Worm (Caenorhabditis elegans) whole organism, young adult: ENCODE results near the gene lin-18.

Experiments used
- B0336.3 ChIP-seq: fragments of 200-800 bp; sonication (Bioruptor generic); IDR thresholded peaks from 2 replicates; pipeline ENCODE4 v1.3.6; 2022; ENCODE audit warnings: missing genetic modification characterization, missing compliant biosample characterization
- C06A6.2 ChIP-seq: fragments of 200-800 bp; sonication (Bioruptor generic); conservative IDR thresholded peaks from 2 replicates; pipeline ENCODE4 v1.3.6; 2022; ENCODE audit warnings: missing genetic modification characterization, missing compliant biosample characterization
- F22D6.2 ChIP-seq: sonication (generic microtip); optimal IDR thresholded peaks from 2 replicates; lab custom pipeline; 2016; ENCODE audit warnings: mild to moderate bottlenecking, missing genetic modification characterization, missing compliant biosample characterization
- F37B4.10 ChIP-seq: fragments of 200-800 bp; sonication (Bioruptor generic); IDR thresholded peaks from 2 replicates; pipeline ENCODE4 v1.3.6; 2022; ENCODE audit warnings: missing genetic modification characterization, missing compliant biosample characterization
- F39B2.1 ChIP-seq: fragments of 200-800 bp; sonication (Bioruptor generic); IDR thresholded peaks from 2 replicates; pipeline ENCODE4 v1.3.6; 2022; ENCODE audit warnings: missing genetic modification reagents, missing genetic modification characterization, missing compliant biosample characterization
- F57A8.1 ChIP-seq: fragments of 200-800 bp; sonication (Bioruptor generic); optimal IDR thresholded peaks from 2 replicates; lab custom pipeline; 2018; ENCODE audit warnings: mild to moderate bottlenecking, missing genetic modification characterization, moderate library complexity, missing compliant biosample characterization
- K12H6.12 ChIP-seq: fragments of 200-800 bp; sonication (Bioruptor generic); optimal IDR thresholded peaks from 2 replicates; lab custom pipeline; 2018; ENCODE audit warnings: mild to moderate bottlenecking, missing genetic modification characterization, missing compliant biosample characterization
- T07F8.4 ChIP-seq: sonication (generic microtip); optimal IDR thresholded peaks from 2 replicates; lab custom pipeline; 2016; ENCODE audit warnings: mild to moderate bottlenecking, missing genetic modification characterization, moderate library complexity, missing compliant biosample characterization
- Y79H2A.3 ChIP-seq: fragments of 200-800 bp; sonication (Bioruptor generic); conservative IDR thresholded peaks from 2 replicates; pipeline ENCODE4 v1.3.6; 2022; ENCODE audit warnings: missing genetic modification reagents, missing genetic modification characterization, missing compliant biosample characterization
- aptf-2 ChIP-seq: fragments of 200-800 bp; sonication (Bioruptor generic); conservative IDR thresholded peaks from 2 replicates; pipeline ENCODE4 v1.3.6; 2022; ENCODE audit warnings: missing genetic modification reagents, missing genetic modification characterization, missing compliant biosample characterization
- attf-3 ChIP-seq: fragments of 200-800 bp; sonication (Bioruptor generic); conservative IDR thresholded peaks from 2 replicates; pipeline ENCODE4 v1.3.6; 2022; ENCODE audit warnings: missing genetic modification reagents, missing genetic modification characterization, missing compliant biosample characterization
- attf-5 ChIP-seq: fragments of 200-800 bp; sonication (Bioruptor generic); optimal IDR thresholded peaks from 2 replicates; lab custom pipeline; 2018; ENCODE audit warnings: mild to moderate bottlenecking, missing genetic modification characterization, missing compliant biosample characterization
- ccch-3 ChIP-seq: fragments of 200-800 bp; sonication (Bioruptor generic); optimal IDR thresholded peaks from 2 replicates; lab custom pipeline; 2018; ENCODE audit warnings: mild to moderate bottlenecking, missing genetic modification characterization, missing compliant biosample characterization
- cebp-2 ChIP-seq: fragments of 200-800 bp; sonication (Bioruptor generic); IDR thresholded peaks from 2 replicates; pipeline ENCODE4 v1.3.6; 2022; ENCODE audit warnings: missing genetic modification characterization, missing compliant biosample characterization
- ceh-100 ChIP-seq: fragments of 200-800 bp; sonication (Bioruptor generic); IDR thresholded peaks from 2 replicates; pipeline ENCODE4 v1.3.6; 2022; ENCODE audit warnings: missing genetic modification reagents, missing genetic modification characterization, missing compliant biosample characterization
- ceh-58 ChIP-seq: fragments of 200-800 bp; sonication (Bioruptor generic); IDR thresholded peaks from 2 replicates; pipeline ENCODE4 v1.3.6; 2022; ENCODE audit warnings: missing genetic modification characterization, missing compliant biosample characterization
- ceh-79 ChIP-seq: sonication (generic microtip); optimal IDR thresholded peaks from 2 replicates; lab custom pipeline; 2017; ENCODE audit warnings: mild to moderate bottlenecking, missing genetic modification characterization, missing compliant biosample characterization
- ceh-91 ChIP-seq: fragments of 200-800 bp; sonication (Bioruptor generic); IDR thresholded peaks from 2 replicates; pipeline ENCODE4 v1.3.6; 2022; ENCODE audit warnings: missing genetic modification reagents, missing genetic modification characterization, missing compliant biosample characterization
- chd-7 ChIP-seq: sonication (generic microtip); optimal IDR thresholded peaks from 2 replicates; lab custom pipeline; 2016; ENCODE audit warnings: mild to moderate bottlenecking, missing genetic modification characterization, moderate library complexity, missing compliant biosample characterization
- dox-1 ChIP-seq: fragments of 200-800 bp; sonication (Bioruptor generic); IDR thresholded peaks from 2 replicates; pipeline ENCODE4 v1.3.6; 2022; ENCODE audit warnings: missing genetic modification reagents, missing genetic modification characterization, missing compliant biosample characterization
- dpl-1 ChIP-seq: fragments of 150-350 bp; optimal IDR thresholded peaks from 2 replicates; lab custom pipeline; 2014; ENCODE audit warnings: missing biosample characterization, missing genetic modification reagents, missing genetic modification characterization
- egl-18 ChIP-seq: fragments of 200-800 bp; sonication (Bioruptor generic); IDR thresholded peaks from 2 replicates; pipeline ENCODE4 v1.3.6; 2022; ENCODE audit warnings: missing genetic modification reagents, missing genetic modification characterization, missing compliant biosample characterization
- fkh-3 ChIP-seq: sonication (generic microtip); optimal IDR thresholded peaks from 2 replicates; lab custom pipeline; 2016; ENCODE audit warnings: mild to moderate bottlenecking, missing genetic modification characterization, missing compliant biosample characterization
- him-1 ChIP-seq: sonication (generic microtip); optimal IDR thresholded peaks from 2 replicates; lab custom pipeline; 2016; ENCODE audit warnings: missing genotype, missing genetic modification reagents, missing genetic modification characterization, missing compliant biosample characterization
- hlh-12 ChIP-seq: sonication (generic microtip); optimal IDR thresholded peaks from 2 replicates; lab custom pipeline; 2016; ENCODE audit warnings: missing genetic modification characterization, missing compliant biosample characterization
- hlh-26 ChIP-seq: fragments of 200-800 bp; sonication (Bioruptor generic); conservative IDR thresholded peaks from 2 replicates; pipeline ENCODE4 v1.3.6; 2022; ENCODE audit warnings: missing genetic modification reagents, missing genetic modification characterization, missing compliant biosample characterization
- hmg-1.2 ChIP-seq: fragments of 200-800 bp; sonication (Bioruptor generic); IDR thresholded peaks from 2 replicates; pipeline ENCODE4 v1.3.6; 2022; ENCODE audit warnings: missing genetic modification reagents, missing genetic modification characterization, missing compliant biosample characterization
- hmg-20 ChIP-seq: fragments of 200-800 bp; sonication (Bioruptor generic); IDR thresholded peaks from 2 replicates; pipeline ENCODE4 v1.3.6; 2022; ENCODE audit warnings: missing genetic modification reagents, missing genetic modification characterization, missing compliant biosample characterization
- let-607 ChIP-seq, 2 experiments: fragments of 200-800 bp in 1 of 2; sonication (Bioruptor generic) in 1 of 2; sonication (generic microtip) in 1 of 2; optimal IDR thresholded peaks; 2 replicates each; lab custom pipeline; 2016 to 2018; ENCODE audit warnings: mild to moderate bottlenecking in 2 of 2, missing compliant biosample characterization in 2 of 2, missing genetic modification characterization in 2 of 2, moderate library complexity in 2 of 2, missing genotype in 1 of 2
- lin-40 ChIP-seq: sonication (generic microtip); optimal IDR thresholded peaks from 2 replicates; lab custom pipeline; 2016; ENCODE audit warnings: missing genetic modification characterization, mild to moderate bottlenecking, missing compliant biosample characterization, missing genotype, missing genetic modification reagents
- madf-6 ChIP-seq: fragments of 200-800 bp; sonication (Bioruptor generic); IDR thresholded peaks from 2 replicates; pipeline ENCODE4 v1.3.6; 2022; ENCODE audit warnings: missing genetic modification reagents, missing genetic modification characterization, missing compliant biosample characterization
- mcd-1 ChIP-seq: fragments of 200-800 bp; sonication (Bioruptor generic); IDR thresholded peaks from 2 replicates; pipeline ENCODE4 v1.3.6; 2022; ENCODE audit warnings: missing genetic modification reagents, missing genetic modification characterization, missing compliant biosample characterization
- mes-4 ChIP-seq: sonication (generic microtip); optimal IDR thresholded peaks from 2 replicates; lab custom pipeline; 2016; ENCODE audit warnings: missing genotype, missing genetic modification characterization, missing compliant biosample characterization
- mxl-1 ChIP-seq: sonication (generic microtip); optimal IDR thresholded peaks from 2 replicates; lab custom pipeline; 2016; ENCODE audit warnings: missing genetic modification characterization, missing compliant biosample characterization
- nfya-2 ChIP-seq: fragments of 200-800 bp; sonication (Bioruptor generic); IDR thresholded peaks from 2 replicates; pipeline ENCODE4 v1.3.6; 2022; ENCODE audit warnings: missing genetic modification reagents, missing genetic modification characterization, missing compliant biosample characterization
- nfyb-1 ChIP-seq: fragments of 200-800 bp; sonication (Bioruptor generic); IDR thresholded peaks from 2 replicates; pipeline ENCODE4 v1.3.6; 2022; ENCODE audit warnings: missing genetic modification reagents, missing genetic modification characterization, missing compliant biosample characterization
- nhr-120 ChIP-seq: fragments of 200-800 bp; sonication (Bioruptor generic); IDR thresholded peaks from 2 replicates; pipeline ENCODE4 v1.3.6; 2022; ENCODE audit warnings: missing genetic modification characterization, missing compliant biosample characterization
- nhr-27 ChIP-seq: fragments of 200-800 bp; sonication (Bioruptor generic); optimal IDR thresholded peaks from 2 replicates; lab custom pipeline; 2018; ENCODE audit warnings: mild to moderate bottlenecking, missing genetic modification characterization, moderate library complexity, missing compliant biosample characterization
- nhr-80 ChIP-seq: sonication (generic microtip); optimal IDR thresholded peaks from 2 replicates; lab custom pipeline; 2016; ENCODE audit warnings: missing genetic modification characterization, missing compliant biosample characterization
- pbrm-1 ChIP-seq: fragments of 200-800 bp; sonication (Bioruptor generic); IDR thresholded peaks from 2 replicates; pipeline ENCODE4 v1.3.6; 2022; ENCODE audit warnings: missing genetic modification reagents, missing genetic modification characterization, missing compliant biosample characterization
- sdz-38 ChIP-seq: sonication (generic microtip); optimal IDR thresholded peaks from 2 replicates; lab custom pipeline; 2016; ENCODE audit warnings: missing genotype, missing genetic modification characterization, missing compliant biosample characterization
- snpc-3.4 ChIP-seq: sonication (generic microtip); optimal IDR thresholded peaks from 2 replicates; lab custom pipeline; 2017; ENCODE audit warnings: missing genetic modification characterization, mild to moderate bottlenecking, missing compliant biosample characterization, antibody characterized with exemption, moderate library complexity, missing genotype, missing genetic modification reagents
- somi-1 ChIP-seq: fragments of 200-800 bp; sonication (Bioruptor generic); optimal IDR thresholded peaks from 2 replicates; lab custom pipeline; 2018; ENCODE audit warnings: mild to moderate bottlenecking, missing genetic modification characterization, missing compliant biosample characterization
- sptf-2 ChIP-seq: fragments of 200-800 bp; sonication (Bioruptor generic); optimal IDR thresholded peaks from 2 replicates; lab custom pipeline; 2018; ENCODE audit warnings: mild to moderate bottlenecking, missing genetic modification characterization, missing compliant biosample characterization
- tbp1 ChIP-seq: fragments of 200-800 bp; sonication (Bioruptor generic); optimal IDR thresholded peaks from 2 replicates; lab custom pipeline; 2018; ENCODE audit warnings: mild to moderate bottlenecking, missing genetic modification characterization, missing compliant biosample characterization
- tbx-9 ChIP-seq: sonication (generic microtip); optimal IDR thresholded peaks from 2 replicates; lab custom pipeline; 2016; ENCODE audit warnings: borderline replicate concordance, missing genetic modification characterization, inconsistent platforms, missing compliant biosample characterization
- xnd-1 ChIP-seq: sonication (generic microtip); optimal IDR thresholded peaks from 2 replicates; lab custom pipeline; 2016; ENCODE audit warnings: missing genotype, missing genetic modification reagents, missing genetic modification characterization, missing compliant biosample characterization
- zim-3 ChIP-seq: sonication (generic microtip); optimal IDR thresholded peaks from 2 replicates; lab custom pipeline; 2017; ENCODE audit warnings: mild to moderate bottlenecking, missing genetic modification characterization, moderate library complexity, missing compliant biosample characterization
- ztf-18 ChIP-seq: sonication (generic microtip); optimal IDR thresholded peaks from 2 replicates; lab custom pipeline; 2016; ENCODE audit warnings: missing genotype, mild to moderate bottlenecking, missing genetic modification characterization, missing compliant biosample characterization
- ztf-22 ChIP-seq: fragments of 200-800 bp; sonication (Bioruptor generic); optimal IDR thresholded peaks from 2 replicates; lab custom pipeline; 2018; ENCODE audit warnings: mild to moderate bottlenecking, missing genetic modification characterization, moderate library complexity, missing compliant biosample characterization
- ztf-26 ChIP-seq: sonication (generic microtip); optimal IDR thresholded peaks from 2 replicates; lab custom pipeline; 2017; ENCODE audit warnings: missing genetic modification characterization, missing compliant biosample characterization

lin-18 gene

DNA sequence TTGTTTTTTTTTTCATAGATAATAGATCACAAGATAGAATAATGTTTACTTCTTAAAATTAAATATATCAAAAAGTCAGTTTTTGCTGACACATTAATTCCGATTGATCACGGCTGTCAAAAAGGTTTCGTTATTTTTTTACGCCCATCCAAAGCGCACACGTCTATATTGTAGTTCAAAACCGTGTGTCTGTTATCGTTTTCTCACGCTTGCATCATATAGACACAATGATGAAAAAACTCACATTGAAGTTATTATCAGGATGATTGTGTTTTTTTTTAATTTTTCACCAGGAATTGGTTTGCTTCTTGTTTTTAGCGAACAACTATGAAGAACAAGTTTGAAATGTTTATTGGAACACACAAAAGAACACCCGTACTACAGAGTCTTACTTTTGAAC, 49.4 kb downstream of the lin-18 start (continued):
- TF ChIP-seq zim-3 (no peak), xnd-1 (no peak), ztf-22 (peak; percentile 71), dox-1 (GFP tag; lab: Robert Waterston, UW) (no peak; the same call in 1 of the 2 replicates), mxl-1 (tag; lab: Kevin White, UChicago) (no peak), T07F8.4 (tag; lab: Kevin White, UChicago) (no peak), chd-7 (no peak), tbp1 (GFP tag; lab: Kevin White, UChicago) (peak; percentile 40), C06A6.2 (no peak), nhr-120 (GFP tag; lab: Robert Waterston, UW) (no peak), F22D6.2 (tag; lab: Kevin White, UChicago) (peak; percentile 19), pbrm-1 (GFP tag; lab: Robert Waterston, UW) (no peak), attf-5 (GFP tag; lab: Kevin White, UChicago) (no peak), dpl-1 (GFP tag; lab: Kevin White, UChicago) (no peak), nfya-2 (GFP tag; lab: Robert Waterston, UW) (no peak), tbx-9 (no peak), ccch-3 (GFP tag; lab: Kevin White, UChicago) (no peak), B0336.3 (GFP tag; lab: Robert Waterston, UW) (no peak), snpc-3.4 (no peak), ceh-79 (tag; lab: Kevin White, UChicago) (no peak), F57A8.1 (GFP tag; lab: Kevin White, UChicago) (no peak), madf-6 (GFP tag; lab: Robert Waterston, UW) (no peak), hlh-26 (GFP tag; lab: Robert Waterston, UW) (no peak), nhr-80 (tag; lab: Kevin White, UChicago) (peak; percentile 96), ceh-91 (GFP tag; lab: Robert Waterston, UW) (no peak), aptf-2 (GFP tag; lab: Robert Waterston, UW) (no peak), hlh-12 (tag; lab: Kevin White, UChicago) (no peak), F37B4.10 (GFP tag; lab: Robert Waterston, UW) (no peak), hmg-20 (GFP tag; lab: Robert Waterston, UW) (no peak), mes-4 (tag; lab: Kevin White, UChicago) (no peak), F39B2.1 (no peak), lin-40 (tag; lab: Kevin White, UChicago) (peak; percentile 76), K12H6.12 (tag; lab: Kevin White, UChicago) (no peak), mcd-1 (GFP tag; lab: Robert Waterston, UW) (no peak), Y79H2A.3 (GFP tag; lab: Robert Waterston, UW) (no peak), him-1 (tag; lab: Kevin White, UChicago) (no peak), ceh-100 (no peak), let-607 (tag; optimal IDR thresholded peaks at IDR 0.05; lab: Kevin White, UChicago) (peak; percentile 24 to 86), nfyb-1 (no peak), cebp-2 (0 out of 2 replicates have a peak, but pooled peaks have one; percentile 33), sptf-2 (no peak), somi-1 (no peak), ztf-18 (tag; lab: Kevin White, UChicago) (no peak), nhr-27 (tag; lab: Kevin White, UChicago) (no peak), ceh-58 (GFP tag; lab: Robert Waterston, UW) (no peak), fkh-3 (tag; lab: Kevin White, UChicago) (no peak), sdz-38 (tag; lab: Kevin White, UChicago) (no peak), hmg-1.2 (GFP tag; lab: Robert Waterston, UW) (no peak), egl-18 (no peak), ztf-26 (peak; percentile 45), attf-3 (no peak)
